Worm (Caenorhabditis elegans) whole organism, L3 larva: ENCODE data around the gene arrd-10.

Experiments
- ceh-28 ChIP-seq: fragments of 150-350 bp; optimal IDR thresholded peaks from 2 replicates; lab custom pipeline; 2014; ENCODE audit warnings: missing biosample characterization, missing genetic modification reagents, missing genetic modification characterization
- ceh-82 ChIP-seq: fragments of 150-350 bp; optimal IDR thresholded peaks from 2 replicates; lab custom pipeline; 2014; ENCODE audit warnings: missing biosample characterization, missing genetic modification characterization
- egl-27 ChIP-seq: sonication (generic microtip); optimal IDR thresholded peaks from 4 replicates; lab custom pipeline; 2017; ENCODE audit warnings: missing biosample characterization, missing genetic modification reagents, missing genetic modification characterization
- hmg-11 ChIP-seq: sonication (generic microtip); optimal IDR thresholded peaks from 2 replicates; lab custom pipeline; 2016; ENCODE audit warnings: missing genetic modification characterization, missing compliant biosample characterization
- lin-39 ChIP-seq: fragments of 150-350 bp; optimal IDR thresholded peaks from 2 replicates; lab custom pipeline; 2018; ENCODE audit warnings: missing biosample characterization, missing genetic modification reagents, missing genetic modification characterization
- mml-1 ChIP-seq: fragments of 150-350 bp; sonication (generic microtip); optimal IDR thresholded peaks from 3 replicates; lab custom pipeline; 2014; ENCODE audit warnings: missing biosample characterization, missing genetic modification characterization
- nhr-28 ChIP-seq: fragments of 150-350 bp; optimal IDR thresholded peaks from 2 replicates; lab custom pipeline; 2014; ENCODE audit warnings: missing biosample characterization, missing genetic modification characterization
- tbx-2 ChIP-seq: sonication (generic microtip); optimal IDR thresholded peaks from 2 replicates; lab custom pipeline; 2016; ENCODE audit warnings: mild to moderate bottlenecking, missing genetic modification characterization, missing compliant biosample characterization
- unc-39 ChIP-seq: sonication (generic microtip); optimal IDR thresholded peaks from 4 replicates; lab custom pipeline; 2017; ENCODE audit warnings: missing biosample characterization, missing genetic modification characterization
- unc-62 ChIP-seq: fragments of 150-350 bp; sonication (generic microtip); optimal IDR thresholded peaks from 4 replicates; lab custom pipeline; 2014; ENCODE audit warnings: missing biosample characterization, missing genetic modification reagents, missing genetic modification characterization

DNA sequence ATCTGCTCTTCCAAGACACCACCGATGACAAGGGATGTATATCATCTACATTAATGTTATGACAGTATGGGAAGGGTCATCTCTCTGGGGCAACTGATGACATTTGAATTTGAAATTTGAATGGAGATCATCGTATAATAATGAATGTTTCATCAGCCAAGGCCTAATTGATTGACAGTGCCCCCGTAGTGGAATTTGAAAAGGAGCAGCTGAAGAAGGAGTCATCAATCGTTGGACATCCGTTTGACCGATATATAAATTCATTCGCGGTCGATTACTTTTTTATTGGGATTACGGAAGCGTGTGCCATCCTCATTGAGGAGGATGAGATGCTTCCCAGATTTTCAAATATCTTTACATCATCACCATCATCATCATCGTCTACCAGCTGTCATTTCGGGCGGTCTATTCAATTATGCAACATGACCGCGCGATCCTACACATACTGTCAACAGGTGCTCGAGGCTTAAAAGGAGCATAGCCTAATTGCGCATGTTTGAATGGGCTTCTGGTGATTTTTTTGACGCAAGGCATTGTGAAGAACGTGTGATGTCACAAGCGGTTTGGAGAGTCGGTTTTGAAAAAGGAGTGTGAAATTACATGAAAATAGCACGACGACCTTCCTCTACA lies 51.2 kb downstream of the arrd-10 start:
- TF ChIP-seq ceh-82 (tag; lab: Kevin White, UChicago) (no peak), unc-39 (tag; lab: Kevin White, UChicago) (no peak), hmg-11 (tag; lab: Kevin White, UChicago) (no peak), lin-39 (tag; lab: Kevin White, UChicago) (no peak), unc-62 (GFP tag; lab: Kevin White, UChicago) (no peak), ceh-28 (tag; lab: Kevin White, UChicago) (no peak), nhr-28 (tag; lab: Kevin White, UChicago) (no peak), egl-27 (no peak), mml-1 (tag; lab: Kevin White, UChicago) (no peak), tbx-2 (tag; lab: Kevin White, UChicago) (no peak)
